Fruit fly (Drosophila melanogaster) whole organism, embryonic: ENCODE data around the gene Bet3.

Source experiments
- Asciz ChIP-seq: fragments of 200-800 bp; sonication (Bioruptor generic); optimal IDR thresholded peaks from 2 replicates; lab custom pipeline; 2017; ENCODE audit warnings: missing biosample characterization, mild to moderate bottlenecking, missing genetic modification characterization, missing genetic modification reagents
- Bteb2 ChIP-seq: fragments of 200-800 bp; sonication (Bioruptor generic); optimal IDR thresholded peaks from 2 replicates; lab custom pipeline; 2016; ENCODE audit warnings: missing biosample characterization, missing genetic modification characterization
- CG10543 ChIP-seq: fragments of 200-800 bp; sonication (Bioruptor generic); optimal IDR thresholded peaks from 3 replicates; lab custom pipeline; 2017; ENCODE audit warnings: missing biosample characterization, mild to moderate bottlenecking, missing genetic modification characterization, moderate library complexity
- CG10565 ChIP-seq: fragments of 200-800 bp; sonication (Bioruptor generic); optimal IDR thresholded peaks from 3 replicates; lab custom pipeline; 2016; ENCODE audit warnings: missing biosample characterization, mild to moderate bottlenecking, missing genetic modification characterization
- CG11696 ChIP-seq: fragments of 200-800 bp; sonication (Bioruptor generic); IDR thresholded peaks from 2 replicates; pipeline ENCODE4 v1.3.6; 2022; ENCODE audit warnings: missing biosample characterization, missing genetic modification characterization
- CG12104 ChIP-seq: fragments of 200-800 bp; sonication (Bioruptor generic); optimal IDR thresholded peaks from 3 replicates; lab custom pipeline; 2016; ENCODE audit warnings: missing biosample characterization, missing genetic modification characterization
- CG12942 ChIP-seq: fragments of 200-800 bp; sonication (Bioruptor generic); optimal IDR thresholded peaks from 3 replicates; lab custom pipeline; 2016; ENCODE audit warnings: missing biosample characterization, missing genetic modification characterization
- CG15011 ChIP-seq: fragments of 200-800 bp; sonication (Bioruptor generic); optimal IDR thresholded peaks from 3 replicates; lab custom pipeline; 2018; ENCODE audit warnings: missing biosample characterization, mild to moderate bottlenecking, missing genetic modification characterization
- CG16813 ChIP-seq: fragments of 200-800 bp; sonication (Bioruptor generic); IDR thresholded peaks from 3 replicates; pipeline ENCODE4 v1.3.6; 2022; ENCODE audit warnings: missing biosample characterization, missing genetic modification characterization; ENCODE audit not compliant: partially characterized antibody
- CG2678 ChIP-seq: fragments of 200-800 bp; sonication (Bioruptor generic); optimal IDR thresholded peaks from 3 replicates; lab custom pipeline; 2019; ENCODE audit warnings: missing biosample characterization, mild to moderate bottlenecking, missing genetic modification characterization, moderate library complexity
- CG2712 ChIP-seq: fragments of 200-800 bp; optimal IDR thresholded peaks from 3 replicates; lab custom pipeline; 2019; ENCODE audit warnings: missing biosample characterization, mild to moderate bottlenecking, missing genetic modification characterization, moderate library complexity
- CG30403 ChIP-seq: fragments of 200-800 bp; sonication (Bioruptor generic); optimal IDR thresholded peaks from 3 replicates; lab custom pipeline; 2016; ENCODE audit warnings: missing biosample characterization, missing genetic modification characterization
- CG30431 ChIP-seq: fragments of 200-800 bp; sonication (Bioruptor generic); optimal IDR thresholded peaks from 2 replicates; lab custom pipeline; 2017; ENCODE audit warnings: missing biosample characterization, missing genetic modification characterization
- CG32772 ChIP-seq: fragments of 200-800 bp; sonication (Bioruptor generic); IDR thresholded peaks from 2 replicates; pipeline ENCODE4 v1.3.6; 2022; ENCODE audit warnings: missing biosample characterization, missing genetic modification characterization
- CG34376 ChIP-seq: fragments of 200-800 bp; sonication (Bioruptor generic); optimal IDR thresholded peaks from 2 replicates; lab custom pipeline; 2018; ENCODE audit warnings: missing biosample characterization, mild to moderate bottlenecking, missing genetic modification characterization
- CG4328 ChIP-seq: fragments of 200-800 bp; sonication (Bioruptor generic); optimal IDR thresholded peaks from 3 replicates; lab custom pipeline; 2017; ENCODE audit warnings: missing biosample characterization, missing genetic modification reagents, missing genetic modification characterization
- CG4360 ChIP-seq: fragments of 200-800 bp; sonication (Bioruptor generic); IDR thresholded peaks from 2 replicates; pipeline ENCODE4 v1.3.6; 2022; ENCODE audit warnings: missing biosample characterization, missing genetic modification characterization
- CG7745 ChIP-seq: fragments of 200-800 bp; sonication (Bioruptor generic); optimal IDR thresholded peaks from 2 replicates; lab custom pipeline; 2018; ENCODE audit warnings: missing biosample characterization, mild to moderate bottlenecking, missing genetic modification characterization, moderate library complexity
- CG7839 ChIP-seq: fragments of 200-800 bp; sonication (Bioruptor generic); optimal IDR thresholded peaks from 3 replicates; lab custom pipeline; 2018; ENCODE audit warnings: missing biosample characterization, mild to moderate bottlenecking, missing genetic modification characterization, moderate library complexity
- CkIIα-i1 ChIP-seq: fragments of 200-800 bp; sonication (Bioruptor generic); IDR thresholded peaks from 2 replicates; pipeline ENCODE4 v1.3.6; 2022; ENCODE audit warnings: missing biosample characterization, missing genetic modification characterization
- Drgx ChIP-seq: fragments of 200-800 bp; sonication (Bioruptor generic); IDR thresholded peaks from 2 replicates; pipeline ENCODE4 v1.3.6; 2022; ENCODE audit warnings: missing biosample characterization, missing genetic modification characterization
- HLH54F ChIP-seq: fragments of 200-800 bp; sonication (Bioruptor generic); optimal IDR thresholded peaks from 3 replicates; lab custom pipeline; 2016; ENCODE audit warnings: missing biosample characterization, missing genetic modification characterization
- Oli ChIP-seq: fragments of 200-800 bp; sonication (Bioruptor generic); optimal IDR thresholded peaks from 2 replicates; lab custom pipeline; 2018; ENCODE audit warnings: missing biosample characterization, mild to moderate bottlenecking, missing genetic modification characterization, moderate library complexity
- Pdp1 ChIP-seq, 2 experiments: fragments of 200-800 bp; sonication (Bioruptor generic); optimal IDR thresholded peaks; 3 replicates each; lab custom pipeline; 2016; ENCODE audit warnings: missing biosample characterization in 2 of 2, missing genetic modification characterization in 2 of 2, mild to moderate bottlenecking in 1 of 2, moderate library complexity in 1 of 2
- Ptx1 ChIP-seq: fragments of 200-800 bp; sonication (Bioruptor generic); IDR thresholded peaks from 2 replicates; pipeline ENCODE4 v1.3.6; 2022; ENCODE audit warnings: missing biosample characterization, missing genetic modification characterization
- Ssrp ChIP-seq: fragments of 200-800 bp; sonication (Bioruptor generic); optimal IDR thresholded peaks from 2 replicates; lab custom pipeline; 2018; ENCODE audit warnings: missing biosample characterization, mild to moderate bottlenecking, missing genetic modification characterization, moderate library complexity
- Vsx1 ChIP-seq: fragments of 200-800 bp; sonication (Bioruptor generic); optimal IDR thresholded peaks from 2 replicates; lab custom pipeline; 2017; ENCODE audit warnings: missing biosample characterization, mild to moderate bottlenecking, missing genetic modification characterization, missing genetic modification reagents
- YL-1 ChIP-seq: fragments of 200-800 bp; sonication (Bioruptor generic); optimal IDR thresholded peaks from 3 replicates; lab custom pipeline; 2017; ENCODE audit warnings: missing biosample characterization, mild to moderate bottlenecking, missing genetic modification characterization
- ase ChIP-seq: fragments of 200-800 bp; sonication (Bioruptor generic); IDR thresholded peaks from 3 replicates; pipeline ENCODE4 v1.3.6; 2022; ENCODE audit warnings: missing biosample characterization, missing genetic modification characterization
- bab2 ChIP-seq: fragments of 200-800 bp; sonication (Bioruptor generic); optimal IDR thresholded peaks from 2 replicates; lab custom pipeline; 2016; ENCODE audit warnings: missing biosample characterization, missing genetic modification characterization
- chm ChIP-seq: fragments of 200-800 bp; sonication (Bioruptor generic); IDR thresholded peaks from 2 replicates; pipeline ENCODE4 v1.3.6; 2022; ENCODE audit warnings: missing biosample characterization, missing genetic modification characterization
- crp ChIP-seq, 2 experiments: fragments of 200-800 bp; sonication (Bioruptor generic); optimal IDR thresholded peaks; 2 replicates in 1 of 2; 3 replicates in 1 of 2; lab custom pipeline; 2017; ENCODE audit warnings: missing biosample characterization in 2 of 2, missing genetic modification characterization in 2 of 2, mild to moderate bottlenecking in 1 of 2, moderate library complexity in 1 of 2
- dimm ChIP-seq: fragments of 200-800 bp; sonication (Bioruptor generic); IDR thresholded peaks from 2 replicates; pipeline ENCODE4 v1.3.6; 2022; ENCODE audit warnings: missing biosample characterization, missing genetic modification characterization
- dmrt99B ChIP-seq: fragments of 200-800 bp; sonication (Bioruptor generic); optimal IDR thresholded peaks from 2 replicates; lab custom pipeline; 2018; ENCODE audit warnings: missing biosample characterization, mild to moderate bottlenecking, missing genetic modification characterization, moderate library complexity
- ewg ChIP-seq: fragments of 200-800 bp; sonication (Bioruptor generic); optimal IDR thresholded peaks from 3 replicates; lab custom pipeline; 2017; ENCODE audit warnings: mild to moderate bottlenecking, missing biosample characterization, missing genetic modification reagents, missing genetic modification characterization
- gem ChIP-seq: fragments of 200-800 bp; sonication (Bioruptor generic); optimal IDR thresholded peaks from 2 replicates; lab custom pipeline; 2019; ENCODE audit warnings: missing biosample characterization, mild to moderate bottlenecking, missing genetic modification characterization, moderate library complexity
- hkb ChIP-seq, 2 experiments: fragments of 200-800 bp in 1 of 2; fragments of >200 bp in 1 of 2; sonication (Bioruptor generic) in 1 of 2; IDR thresholded peaks in 1 of 2; optimal IDR thresholded peaks in 1 of 2; 2 replicates each; pipeline versions ENCODE4 v1.3.6 to Lab custom; 2017 to 2022; ENCODE audit warnings: missing biosample characterization in 1 of 2, missing genetic modification characterization in 1 of 2
- jigr1 ChIP-seq: fragments of 200-800 bp; sonication (Bioruptor generic); IDR thresholded peaks from 3 replicates; pipeline ENCODE4 v1.3.6; 2022; ENCODE audit warnings: missing biosample characterization, missing genetic modification characterization
- ken ChIP-seq: fragments of 200-800 bp; sonication (Bioruptor generic); IDR thresholded peaks from 3 replicates; pipeline ENCODE4 v1.3.6; 2022; ENCODE audit warnings: missing biosample characterization, missing genetic modification characterization
- mam ChIP-seq: fragments of 200-800 bp; sonication (Bioruptor generic); optimal IDR thresholded peaks from 3 replicates; lab custom pipeline; 2016; ENCODE audit warnings: missing biosample characterization, missing genetic modification characterization
- nmo ChIP-seq: fragments of 200-800 bp; sonication (Bioruptor generic); optimal IDR thresholded peaks from 2 replicates; lab custom pipeline; 2018; ENCODE audit warnings: missing biosample characterization, mild to moderate bottlenecking, missing genetic modification characterization, moderate library complexity
- phol ChIP-seq: fragments of 200-800 bp; sonication (Bioruptor generic); optimal IDR thresholded peaks from 3 replicates; lab custom pipeline; 2018; ENCODE audit warnings: missing biosample characterization, mild to moderate bottlenecking, missing genetic modification characterization, moderate library complexity
- prd ChIP-seq, 3 experiments: fragments of >200 bp in 2 of 3; fragments of 200-800 bp in 1 of 3; sonication (Bioruptor generic) in 1 of 3; optimal IDR thresholded peaks in 2 of 3; IDR thresholded peaks in 1 of 3; 2 replicates in 2 of 3; 3 replicates in 1 of 3; pipeline versions ENCODE4 v1.3.6 to Lab custom; 2017 to 2022; ENCODE audit warnings: missing biosample characterization in 1 of 3, missing genetic modification characterization in 1 of 3
- pros ChIP-seq: fragments of 200-800 bp; sonication (Bioruptor generic); optimal IDR thresholded peaks from 3 replicates; lab custom pipeline; 2019; ENCODE audit warnings: missing biosample characterization, mild to moderate bottlenecking, missing genetic modification characterization, moderate library complexity
- row ChIP-seq: fragments of 200-800 bp; sonication (Bioruptor generic); IDR thresholded peaks from 3 replicates; pipeline ENCODE4 v1.3.6; 2022; ENCODE audit warnings: missing biosample characterization, missing genetic modification characterization
- sd ChIP-seq: fragments of 200-800 bp; sonication (Bioruptor generic); optimal IDR thresholded peaks from 3 replicates; lab custom pipeline; 2018; ENCODE audit warnings: missing biosample characterization, mild to moderate bottlenecking, missing genetic modification characterization, moderate library complexity
- slou ChIP-seq: fragments of 200-800 bp; sonication (Bioruptor generic); optimal IDR thresholded peaks from 3 replicates; lab custom pipeline; 2016; ENCODE audit warnings: missing biosample characterization, missing genetic modification characterization
- tgo ChIP-seq: fragments of 200-800 bp; sonication (Bioruptor generic); IDR thresholded peaks from 3 replicates; pipeline ENCODE4 v1.3.6; 2022; ENCODE audit warnings: missing biosample characterization, missing genetic modification characterization
- zen ChIP-seq: fragments of 200-800 bp; sonication (Bioruptor generic); optimal IDR thresholded peaks from 3 replicates; lab custom pipeline; 2018; ENCODE audit warnings: missing biosample characterization, mild to moderate bottlenecking, missing genetic modification characterization, moderate library complexity

The Bet3 gene

dm6 chr3L:9425838-9426237 lies 16.2 kb downstream of the Bet3 start (continued):
- TF ChIP-seq Ssrp (tag; lab: Kevin White, UChicago) = peak; percentile 28
- TF ChIP-seq dimm (GFP tag; lab: Robert Waterston, UW) = no peak
- TF ChIP-seq ken (GFP tag; lab: Robert Waterston, UW) = 0 out of 3 replicates have a peak, but pooled peaks have one; percentile 17
- peak; percentile 21 for TF ChIP-seq Oli (tag; lab: Kevin White, UChicago)
- no peak for TF ChIP-seq row
- no peak for TF ChIP-seq tgo (GFP tag; lab: Robert Waterston, UW)
- TF ChIP-seq chm (GFP tag; lab: Robert Waterston, UW) = peak; percentile 21; the same call in 1 of the 2 replicates
- no peak for TF ChIP-seq CG16813
- no peak for TF ChIP-seq CG34376 (GFP tag; lab: Kevin White, UChicago)
- peak; percentile 25; the same call in 1 of the 2 replicates for TF ChIP-seq Drgx (GFP tag; lab: Robert Waterston, UW)
- peak; percentile 82 for TF ChIP-seq CG11696 (GFP tag; lab: Robert Waterston, UW)
- peak in 1 of 2 experiments; percentile 73 for TF ChIP-seq Pdp1 (GFP tag; optimal IDR thresholded peaks at IDR 0.05; lab: Kevin White, UChicago)
- TF ChIP-seq prd (optimal IDR thresholded peaks at IDR 0.05; lab: Kevin White, UChicago) = no peak
- TF ChIP-seq prd (GFP tag; IDR thresholded peaks at IDR 0.05; lab: Robert Waterston, UW) = no peak
- TF ChIP-seq phol = peak; percentile 16
- TF ChIP-seq dmrt99B (tag; lab: Kevin White, UChicago) = peak; percentile 26
- TF ChIP-seq crp (GFP tag; optimal IDR thresholded peaks at IDR 0.05; lab: Kevin White, UChicago) = no peak
- TF ChIP-seq Vsx1 (GFP tag; lab: Kevin White, UChicago) = peak; percentile 37
- no peak for TF ChIP-seq Ptx1 (GFP tag; lab: Robert Waterston, UW)
- no peak for TF ChIP-seq CG4360 (GFP tag; lab: Robert Waterston, UW)
- TF ChIP-seq CG12104 (GFP tag; lab: Kevin White, UChicago) = no peak
- no peak for TF ChIP-seq hkb (optimal IDR thresholded peaks at IDR 0.05; lab: Kevin White, UChicago)
- TF ChIP-seq hkb (GFP tag; IDR thresholded peaks at IDR 0.05; lab: Robert Waterston, UW) = peak; percentile 10; the same call in 1 of the 2 replicates
- no peak for TF ChIP-seq HLH54F
- no peak for TF ChIP-seq CG32772 (GFP tag; lab: Robert Waterston, UW)
- TF ChIP-seq slou (GFP tag; lab: Kevin White, UChicago) = no peak
- no peak for TF ChIP-seq CG10543 (GFP tag; lab: Kevin White, UChicago)
- TF ChIP-seq ase (GFP tag; lab: Robert Waterston, UW) = no peak
- no peak for TF ChIP-seq CG12942 (GFP tag; lab: Kevin White, UChicago)
- no peak for TF ChIP-seq CG10565
- peak; percentile 13 for TF ChIP-seq mam (GFP tag; lab: Kevin White, UChicago)
- peak; percentile 20 for TF ChIP-seq Asciz (GFP tag; lab: Kevin White, UChicago)
- no peak for TF ChIP-seq CG30431 (GFP tag; lab: Kevin White, UChicago)
- TF ChIP-seq bab2 (GFP tag; lab: Kevin White, UChicago) = no peak
- TF ChIP-seq zen (tag; lab: Kevin White, UChicago) = no peak
- peak; percentile 22 for TF ChIP-seq CG2712 (tag; lab: Kevin White, UChicago)
- TF ChIP-seq pros (GFP tag; lab: Kevin White, UChicago) = no peak
- no peak for TF ChIP-seq CG15011
- TF ChIP-seq YL-1 (GFP tag; lab: Kevin White, UChicago) = no peak
- no peak for TF ChIP-seq CkIIα-i1 (GFP tag; lab: Robert Waterston, UW)
- peak; percentile 32 for TF ChIP-seq CG4328 (GFP tag; lab: Kevin White, UChicago)
- peak; percentile 47 for TF ChIP-seq gem (tag; lab: Kevin White, UChicago)
- no peak for TF ChIP-seq sd (tag; lab: Kevin White, UChicago)
- TF ChIP-seq CG30403 (GFP tag; lab: Kevin White, UChicago) = peak; percentile 29
- no peak for TF ChIP-seq ewg (GFP tag; lab: Kevin White, UChicago)
- peak; percentile 32 for TF ChIP-seq CG2678
- TF ChIP-seq jigr1 (GFP tag; lab: Robert Waterston, UW) = no peak
- no peak for TF ChIP-seq Bteb2 (GFP tag; lab: Kevin White, UChicago)
- TF ChIP-seq CG7745 (tag; lab: Kevin White, UChicago) = no peak
- TF ChIP-seq CG7839 (tag; lab: Kevin White, UChicago) = peak; percentile 31
- TF ChIP-seq nmo (GFP tag; lab: Kevin White, UChicago) = peak; percentile 16
